Worm (Caenorhabditis elegans) whole organism, mixed stage, embryonic: ENCODE results near the gene mans-3.

ENCODE experiments used
- bed-3 ChIP-seq: fragments of 200-800 bp; sonication (Bioruptor generic); optimal IDR thresholded peaks from 3 replicates; lab custom pipeline; 2018; ENCODE audit warnings: mild to moderate bottlenecking, missing genetic modification characterization, moderate library complexity, missing compliant biosample characterization
- blmp-1 ChIP-seq: fragments of 150-350 bp; optimal IDR thresholded peaks from 2 replicates; lab custom pipeline; 2014; ENCODE audit warnings: missing biosample characterization, missing genetic modification characterization
- ceh-39 ChIP-seq: fragments of 150-350 bp; optimal IDR thresholded peaks from 2 replicates; lab custom pipeline; 2014; ENCODE audit warnings: missing biosample characterization, missing genetic modification characterization
- ceh-43 ChIP-seq: fragments of 200-800 bp; sonication (Bioruptor generic); optimal IDR thresholded peaks from 2 replicates; lab custom pipeline; 2018; ENCODE audit warnings: mild to moderate bottlenecking, missing genetic modification characterization, moderate library complexity, missing compliant biosample characterization
- ceh-83 ChIP-seq: fragments of 200-800 bp; sonication (Bioruptor generic); optimal IDR thresholded peaks from 2 replicates; lab custom pipeline; 2018; ENCODE audit warnings: mild to moderate bottlenecking, missing genetic modification characterization, missing compliant biosample characterization
- ces-1 ChIP-seq: fragments of 150-350 bp; optimal IDR thresholded peaks from 2 replicates; lab custom pipeline; 2014; ENCODE audit warnings: missing biosample characterization, missing genetic modification reagents, missing genetic modification characterization
- cnd-1 ChIP-seq: fragments of 200-800 bp; sonication (Bioruptor generic); optimal IDR thresholded peaks from 2 replicates; lab custom pipeline; 2018; ENCODE audit warnings: mild to moderate bottlenecking, missing genetic modification characterization, missing compliant biosample characterization
- drap-1 ChIP-seq: fragments of 200-800 bp; sonication (Bioruptor generic); optimal IDR thresholded peaks from 3 replicates; lab custom pipeline; 2018; ENCODE audit warnings: mild to moderate bottlenecking, missing genetic modification characterization, missing compliant biosample characterization
- elt-1 ChIP-seq: sonication (generic microtip); optimal IDR thresholded peaks from 2 replicates; lab custom pipeline; 2017; ENCODE audit warnings: missing genetic modification characterization, mild to moderate bottlenecking, missing compliant biosample characterization, antibody characterized with exemption, moderate library complexity, borderline replicate concordance; ENCODE audit not compliant: insufficient read depth
- elt-3 ChIP-seq: fragments of 150-350 bp; optimal IDR thresholded peaks from 2 replicates; lab custom pipeline; 2014; ENCODE audit warnings: missing biosample characterization, missing genetic modification characterization
- flh-1 ChIP-seq: fragments of 200-800 bp; sonication (Bioruptor generic); optimal IDR thresholded peaks from 2 replicates; lab custom pipeline; 2018; ENCODE audit warnings: mild to moderate bottlenecking, missing genetic modification characterization, moderate library complexity, missing compliant biosample characterization
- ham-2 ChIP-seq: fragments of 200-800 bp; sonication (Bioruptor generic); optimal IDR thresholded peaks from 2 replicates; lab custom pipeline; 2018; ENCODE audit warnings: mild to moderate bottlenecking, missing genetic modification characterization, missing compliant biosample characterization
- hlh-1 ChIP-seq: fragments of 150-350 bp; optimal IDR thresholded peaks from 2 replicates; lab custom pipeline; 2014; ENCODE audit warnings: missing biosample characterization, missing genetic modification reagents, missing genetic modification characterization
- lin-13 ChIP-seq: fragments of 150-350 bp; optimal IDR thresholded peaks from 2 replicates; lab custom pipeline; 2014; ENCODE audit warnings: missing biosample characterization, missing genetic modification characterization
- lin-32 ChIP-seq: fragments of 200-800 bp; sonication (Bioruptor generic); optimal IDR thresholded peaks from 2 replicates; lab custom pipeline; 2018; ENCODE audit warnings: mild to moderate bottlenecking, missing genetic modification characterization, missing compliant biosample characterization
- lsy-2 ChIP-seq: fragments of 150-350 bp; optimal IDR thresholded peaks from 2 replicates; lab custom pipeline; 2014; ENCODE audit warnings: missing biosample characterization, missing genetic modification characterization
- mab-5 ChIP-seq: fragments of 150-350 bp; optimal IDR thresholded peaks from 2 replicates; lab custom pipeline; 2014; ENCODE audit warnings: missing biosample characterization, missing genetic modification characterization
- mls-2 ChIP-seq: sonication (generic microtip); optimal IDR thresholded peaks from 2 replicates; lab custom pipeline; 2016; ENCODE audit warnings: mild to moderate bottlenecking, missing genetic modification characterization, moderate library complexity, missing compliant biosample characterization
- nhr-12 ChIP-seq: fragments of 150-350 bp; optimal IDR thresholded peaks from 2 replicates; lab custom pipeline; 2014; ENCODE audit warnings: missing biosample characterization, missing genetic modification characterization
- nhr-2 ChIP-seq: fragments of 150-350 bp; optimal IDR thresholded peaks from 2 replicates; lab custom pipeline; 2014; ENCODE audit warnings: missing biosample characterization, missing genetic modification characterization
- nhr-237 ChIP-seq: fragments of 150-350 bp; optimal IDR thresholded peaks from 2 replicates; lab custom pipeline; 2014; ENCODE audit warnings: missing biosample characterization, missing genetic modification characterization
- nhr-28 ChIP-seq: fragments of 150-350 bp; optimal IDR thresholded peaks from 2 replicates; lab custom pipeline; 2014; ENCODE audit warnings: missing biosample characterization, missing genetic modification characterization
- nhr-76 ChIP-seq: sonication (generic microtip); optimal IDR thresholded peaks from 2 replicates; lab custom pipeline; 2017; ENCODE audit warnings: missing biosample characterization, missing genetic modification characterization
- sem-2 ChIP-seq: fragments of 200-800 bp; sonication (Bioruptor generic); optimal IDR thresholded peaks from 2 replicates; lab custom pipeline; 2018; ENCODE audit warnings: mild to moderate bottlenecking, missing genetic modification characterization, missing compliant biosample characterization
- snpc-4 ChIP-seq: fragments of 150-350 bp; optimal IDR thresholded peaks from 2 replicates; lab custom pipeline; 2014; ENCODE audit warnings: missing biosample characterization, missing genetic modification characterization
- sptf-1 ChIP-seq: sonication (generic microtip); optimal IDR thresholded peaks from 2 replicates; lab custom pipeline; 2017; ENCODE audit warnings: mild to moderate bottlenecking, missing genetic modification characterization, moderate library complexity, missing compliant biosample characterization
- unc-120 ChIP-seq: sonication (generic microtip); optimal IDR thresholded peaks from 2 replicates; lab custom pipeline; 2017; ENCODE audit warnings: missing genetic modification characterization, missing compliant biosample characterization; ENCODE audit not compliant: poor library complexity, severe bottlenecking
- unc-39 ChIP-seq: fragments of 150-350 bp; optimal IDR thresholded peaks from 2 replicates; lab custom pipeline; 2014; ENCODE audit warnings: missing biosample characterization, missing genetic modification characterization
- unc-62 ChIP-seq: fragments of 150-350 bp; optimal IDR thresholded peaks from 2 replicates; lab custom pipeline; 2014; ENCODE audit warnings: missing biosample characterization, missing genetic modification reagents, missing genetic modification characterization
- zip-8 ChIP-seq: fragments of 150-350 bp; optimal IDR thresholded peaks from 2 replicates; lab custom pipeline; 2014; ENCODE audit warnings: missing biosample characterization, missing genetic modification characterization
- ztf-11 ChIP-seq: fragments of 150-350 bp; optimal IDR thresholded peaks from 2 replicates; lab custom pipeline; 2014; ENCODE audit warnings: missing biosample characterization, missing genetic modification characterization

Gene mans-3

ce11 chrX:5152931-5153330, 12.3 kb upstream of the mans-3 start:
- no peak for TF ChIP-seq lsy-2 (tag; lab: Kevin White, UChicago)
- TF ChIP-seq unc-120: no peak
- TF ChIP-seq ceh-43 (GFP tag; lab: Kevin White, UChicago): no peak
- no peak for TF ChIP-seq lin-13 (tag; lab: Kevin White, UChicago)
- TF ChIP-seq nhr-237: no peak
- TF ChIP-seq elt-3 (tag; lab: Kevin White, UChicago): no peak
- TF ChIP-seq ces-1 (GFP tag; lab: Kevin White, UChicago): no peak
- no peak for TF ChIP-seq drap-1 (GFP tag; lab: Kevin White, UChicago)
- TF ChIP-seq cnd-1 (tag; lab: Kevin White, UChicago): no peak
- no peak for TF ChIP-seq snpc-4
- no peak for TF ChIP-seq nhr-12 (tag; lab: Kevin White, UChicago)
- TF ChIP-seq ceh-39 (tag; lab: Kevin White, UChicago): no peak

ce11 chrX:5154278-5154677, 10.9 kb upstream of the mans-3 start, which contains the start of gene C31H2.3:
Gene C31H2.3, minus strand, starts transcription at chrX:5154378.
- TF ChIP-seq lsy-2 (tag; lab: Kevin White, UChicago): no peak
- no peak for TF ChIP-seq cnd-1 (tag; lab: Kevin White, UChicago)
- no peak for TF ChIP-seq elt-1 (tag; lab: Kevin White, UChicago)
- no peak for TF ChIP-seq unc-62 (GFP tag; lab: Kevin White, UChicago)
- TF ChIP-seq bed-3 (GFP tag; lab: Kevin White, UChicago): no peak
- TF ChIP-seq nhr-28 (tag; lab: Kevin White, UChicago): no peak
- TF ChIP-seq, all 35 proteins: peak for 0

- TF ChIP-seq hlh-1 (no peak), nhr-76 (tag; lab: Kevin White, UChicago) (no peak), bed-3 (GFP tag; lab: Kevin White, UChicago) (no peak), unc-62 (GFP tag; lab: Kevin White, UChicago) (no peak)
Measured at ce11 chrX:5159645-5160044, 5.5 kb upstream of the mans-3 start, which contains the start of gene C31H2.4. Gene C31H2.4, minus strand, starts transcription at chrX:5159663.

DNA sequence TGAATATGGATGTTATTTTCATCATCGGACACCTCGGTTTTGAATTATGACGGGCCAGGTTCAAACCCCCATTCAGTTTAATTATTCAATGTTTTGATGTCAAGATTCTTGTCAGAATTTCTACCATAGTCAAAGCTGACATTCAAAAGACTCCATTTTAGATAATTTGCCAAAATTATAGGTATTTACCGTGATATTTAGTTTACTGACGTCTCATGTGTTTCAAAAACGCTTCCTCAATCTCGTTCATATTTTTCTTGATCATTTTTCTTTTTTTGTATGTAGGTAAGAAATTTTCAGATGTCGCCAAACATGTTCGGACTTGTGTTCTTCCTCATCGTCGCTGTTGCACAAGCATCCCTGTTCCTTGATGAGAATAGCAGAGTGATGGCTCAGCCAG, 2.4 kb upstream of the mans-3 start, which contains the start of gene EGAP5.1:
TSS of gene EGAP5.1 (plus strand) at position 301 of the 400 bp plus-strand sequence.
- TF ChIP-seq hlh-1 (no peak), mls-2 (tag; lab: Kevin White, UChicago) (no peak), nhr-76 (tag; lab: Kevin White, UChicago) (no peak), blmp-1 (tag; lab: Kevin White, UChicago) (no peak), ztf-11 (tag; lab: Kevin White, UChicago) (no peak), elt-1 (tag; lab: Kevin White, UChicago) (no peak), ham-2 (no peak), lsy-2 (tag; lab: Kevin White, UChicago) (no peak), ceh-43 (GFP tag; lab: Kevin White, UChicago) (no peak), nhr-237 (no peak)
- TF ChIP-seq, all 35 proteins: peak for 0

ce11 chrX:5164054-5164453, 1.1 kb upstream of the mans-3 start:
- TF ChIP-seq zip-8 (tag; lab: Kevin White, UChicago) (no peak), nhr-2 (tag; lab: Kevin White, UChicago) (no peak), ceh-83 (no peak), sem-2 (GFP tag; lab: Kevin White, UChicago) (no peak), ces-1 (GFP tag; lab: Kevin White, UChicago) (no peak), nhr-76 (tag; lab: Kevin White, UChicago) (no peak), mab-5 (no peak), ztf-11 (tag; lab: Kevin White, UChicago) (no peak), drap-1 (GFP tag; lab: Kevin White, UChicago) (no peak), lin-32 (GFP tag; lab: Kevin White, UChicago) (no peak), ceh-43 (GFP tag; lab: Kevin White, UChicago) (no peak), lsy-2 (tag; lab: Kevin White, UChicago) (no peak), sptf-1 (tag; lab: Kevin White, UChicago) (no peak), snpc-4 (no peak), elt-1 (tag; lab: Kevin White, UChicago) (no peak), unc-39 (tag; lab: Kevin White, UChicago) (no peak), bed-3 (GFP tag; lab: Kevin White, UChicago) (no peak), unc-62 (GFP tag; lab: Kevin White, UChicago) (no peak), flh-1 (GFP tag; lab: Kevin White, UChicago) (no peak)
